Worm (Caenorhabditis elegans): ENCODE results near the gene tbc-7.

The tbc-7 gene

ce11 chrX:5133980-5134379 is at the start of gene tbc-7:
Gene tbc-7, plus strand, starts transcription at chrX:5134280.
- no peak for TF ChIP-seq unc-62 (GFP tag; optimal IDR thresholded peaks at IDR 0.05)

- TF ChIP-seq unc-62 (GFP tag; optimal IDR thresholded peaks at IDR 0.05) = no peak
These were observed 49.6 kb upstream of the tbc-7 start, which contains the start of gene ets-5 for ce11 chrX:5084495-5084894. Gene ets-5, minus strand, starts transcription at chrX:5084526.

- TF ChIP-seq unc-62 (GFP tag; optimal IDR thresholded peaks at IDR 0.05) = no peak
These were observed 48.6 kb upstream of the tbc-7 start for ce11 chrX:5085465-5085864.

- no peak for TF ChIP-seq unc-62 (GFP tag; optimal IDR thresholded peaks at IDR 0.05)
These were observed 47.9 kb upstream of the tbc-7 start for ce11 chrX:5086212-5086611.

ce11 chrX:5087366-5087891 is 46.7 kb upstream of the tbc-7 start, which contains the start of gene pnk-4:
Gene pnk-4, plus strand, starts transcription at chrX:5087841.
- no peak for TF ChIP-seq unc-62 (GFP tag; optimal IDR thresholded peaks at IDR 0.05)

ce11 chrX:5093997-5094396 is 40.1 kb upstream of the tbc-7 start:
- no peak for TF ChIP-seq unc-62 (GFP tag; optimal IDR thresholded peaks at IDR 0.05)

ce11 chrX:5096967-5097366 is 37.1 kb upstream of the tbc-7 start, which contains the start of gene acn-1:
Gene acn-1, minus strand, starts transcription at chrX:5097067.
- no peak for TF ChIP-seq unc-62 (GFP tag; optimal IDR thresholded peaks at IDR 0.05)

- no peak for TF ChIP-seq unc-62 (GFP tag; optimal IDR thresholded peaks at IDR 0.05)
These were observed 35.1 kb upstream of the tbc-7 start for ce11 chrX:5098935-5099334.

- TF ChIP-seq unc-62 (GFP tag; optimal IDR thresholded peaks at IDR 0.05) = no peak
These were observed 33.2 kb upstream of the tbc-7 start, which contains the start of gene vit-2 for ce11 chrX:5100738-5101379. Gene vit-2, plus strand, starts transcription at chrX:5101042.

- no peak for TF ChIP-seq unc-62 (GFP tag; optimal IDR thresholded peaks at IDR 0.05)
These were observed 31.7 kb upstream of the tbc-7 start for ce11 chrX:5102338-5102737.

ce11 chrX:5103422-5103821 is 30.7 kb upstream of the tbc-7 start:
- TF ChIP-seq unc-62 (GFP tag; optimal IDR thresholded peaks at IDR 0.05) = no peak

- no peak for TF ChIP-seq unc-62 (GFP tag; optimal IDR thresholded peaks at IDR 0.05)
These were observed 28.4 kb upstream of the tbc-7 start for ce11 chrX:5105703-5106102.

- no peak for TF ChIP-seq unc-62 (GFP tag; optimal IDR thresholded peaks at IDR 0.05)
These were observed 27.8 kb upstream of the tbc-7 start for ce11 chrX:5106187-5106694.

- no peak for TF ChIP-seq unc-62 (GFP tag; optimal IDR thresholded peaks at IDR 0.05)
These were observed 27.1 kb upstream of the tbc-7 start, which contains the start of gene C42D8.9 for ce11 chrX:5106942-5107341. Gene C42D8.9, minus strand, starts transcription at chrX:5107042.

ce11 chrX:5109130-5109529 is 24.9 kb upstream of the tbc-7 start, which contains the start of gene C42D8.1:
Gene C42D8.1, plus strand, starts transcription at chrX:5109506.
- TF ChIP-seq unc-62 (GFP tag; optimal IDR thresholded peaks at IDR 0.05) = no peak

- no peak for TF ChIP-seq unc-62 (GFP tag; optimal IDR thresholded peaks at IDR 0.05)
These were observed 22.2 kb upstream of the tbc-7 start for ce11 chrX:5111894-5112293.

- TF ChIP-seq unc-62 (GFP tag; optimal IDR thresholded peaks at IDR 0.05) = no peak
These were observed 18.6 kb upstream of the tbc-7 start for ce11 chrX:5115511-5115910.
